Worm (Caenorhabditis elegans) whole organism, L2 larva: Measurements from ENCODE around the gene sdz-32.
"Not testable (repeated sequence)": the region's sequence is repeated elsewhere in the genome, so short reads cannot be mapped to it uniquely, and the experiment has no call there.

Source experiments
- F13H6.1 ChIP-seq: sonication (generic microtip); optimal IDR thresholded peaks from 2 replicates; lab custom pipeline; 2016; ENCODE audit warnings: missing genetic modification characterization, missing compliant biosample characterization
- R02D3.7 ChIP-seq: fragments of 150-350 bp; optimal IDR thresholded peaks from 2 replicates; lab custom pipeline; 2014; ENCODE audit warnings: missing biosample characterization, missing genetic modification characterization
- Y55F3AM.14 ChIP-seq: fragments of 200-800 bp; sonication (Bioruptor generic); optimal IDR thresholded peaks from 2 replicates; lab custom pipeline; 2018; ENCODE audit warnings: mild to moderate bottlenecking, missing genetic modification characterization, missing compliant biosample characterization
- ama-1 ChIP-seq: fragments of 150-350 bp; optimal IDR thresholded peaks from 2 replicates; lab custom pipeline; 2018; ENCODE audit warnings: inconsistent platforms
- blmp-1 ChIP-seq: sonication (generic microtip); optimal IDR thresholded peaks from 2 replicates; lab custom pipeline; 2017; ENCODE audit warnings: missing genetic modification characterization, mild to moderate bottlenecking, missing compliant biosample characterization, antibody characterized with exemption, moderate library complexity; ENCODE audit not compliant: insufficient read depth
- ceh-82 ChIP-seq: fragments of 150-350 bp; optimal IDR thresholded peaks from 2 replicates; lab custom pipeline; 2014; ENCODE audit warnings: missing biosample characterization, missing genetic modification characterization
- crh-2 ChIP-seq: sonication (generic microtip); optimal IDR thresholded peaks from 2 replicates; lab custom pipeline; 2017; ENCODE audit warnings: missing biosample characterization, missing genetic modification characterization
- egl-27 ChIP-seq: sonication (generic microtip); optimal IDR thresholded peaks from 3 replicates; lab custom pipeline; 2017; ENCODE audit warnings: missing biosample characterization, missing genetic modification reagents, missing genetic modification characterization
- elt-1 ChIP-seq: fragments of 150-350 bp; optimal IDR thresholded peaks from 2 replicates; lab custom pipeline; 2014; ENCODE audit warnings: missing biosample characterization, missing genetic modification characterization
- fos-1 ChIP-seq: fragments of 150-350 bp; optimal IDR thresholded peaks from 2 replicates; lab custom pipeline; 2014; ENCODE audit warnings: missing biosample characterization, missing genetic modification characterization
- lin-11 ChIP-seq: fragments of 150-350 bp; sonication (generic microtip); optimal IDR thresholded peaks from 2 replicates; lab custom pipeline; 2014; ENCODE audit warnings: missing biosample characterization, missing genetic modification characterization, inconsistent platforms, mixed read lengths
- lin-13 ChIP-seq: fragments of 150-350 bp; optimal IDR thresholded peaks from 2 replicates; lab custom pipeline; 2014; ENCODE audit warnings: missing biosample characterization, missing genetic modification reagents, missing genetic modification characterization
- lsy-2 ChIP-seq, 2 experiments: fragments of 150-350 bp in 1 of 2; sonication (generic microtip) in 1 of 2; optimal IDR thresholded peaks; 2 replicates each; lab custom pipeline; 2014 to 2017; ENCODE audit warnings: missing biosample characterization in 2 of 2, missing genetic modification characterization in 2 of 2
- mab-5 ChIP-seq: fragments of 150-350 bp; optimal IDR thresholded peaks from 2 replicates; lab custom pipeline; 2014; ENCODE audit warnings: missing biosample characterization, missing genetic modification characterization
- mbf-1 ChIP-seq: sonication (generic microtip); optimal IDR thresholded peaks from 2 replicates; lab custom pipeline; 2017; ENCODE audit warnings: missing biosample characterization, missing genetic modification characterization
- nhr-10 ChIP-seq: sonication (generic microtip); optimal IDR thresholded peaks from 2 replicates; lab custom pipeline; 2017; ENCODE audit warnings: missing biosample characterization, missing genetic modification characterization
- nhr-11 ChIP-seq: fragments of 150-350 bp; optimal IDR thresholded peaks from 2 replicates; lab custom pipeline; 2014; ENCODE audit warnings: missing biosample characterization, missing genetic modification characterization
- nhr-12 ChIP-seq: fragments of 150-350 bp; optimal IDR thresholded peaks from 2 replicates; lab custom pipeline; 2014; ENCODE audit warnings: missing biosample characterization, missing genetic modification characterization
- nhr-21 ChIP-seq: fragments of 150-350 bp; optimal IDR thresholded peaks from 2 replicates; lab custom pipeline; 2014; ENCODE audit warnings: missing biosample characterization, missing genetic modification characterization
- nhr-23 ChIP-seq: fragments of 150-350 bp; optimal IDR thresholded peaks from 2 replicates; lab custom pipeline; 2014; ENCODE audit warnings: missing biosample characterization, missing genetic modification reagents, missing genetic modification characterization
- nhr-237 ChIP-seq: fragments of 150-350 bp; optimal IDR thresholded peaks from 2 replicates; lab custom pipeline; 2014; ENCODE audit warnings: missing biosample characterization, missing genetic modification characterization
- nhr-6 ChIP-seq: fragments of 150-350 bp; optimal IDR thresholded peaks from 2 replicates; lab custom pipeline; 2014; ENCODE audit warnings: missing biosample characterization, missing genetic modification characterization
- peb-1 ChIP-seq: fragments of 150-350 bp; optimal IDR thresholded peaks from 2 replicates; lab custom pipeline; 2014; ENCODE audit warnings: missing biosample characterization, missing genetic modification characterization
- sem-4 ChIP-seq: fragments of 150-350 bp; optimal IDR thresholded peaks from 2 replicates; lab custom pipeline; 2014; ENCODE audit warnings: missing biosample characterization, missing genetic modification reagents, missing genetic modification characterization
- skn-1 ChIP-seq: sonication (generic microtip); optimal IDR thresholded peaks from 2 replicates; lab custom pipeline; 2017; ENCODE audit warnings: missing biosample characterization, missing genetic modification characterization
- sma-9 ChIP-seq, 2 experiments: fragments of 150-350 bp in 1 of 2; sonication (generic microtip) in 1 of 2; optimal IDR thresholded peaks; 2 replicates each; lab custom pipeline; 2014 to 2016; ENCODE audit warnings: missing genetic modification characterization in 2 of 2, mild to moderate bottlenecking in 1 of 2, missing biosample characterization in 1 of 2, missing compliant biosample characterization in 1 of 2, missing genetic modification reagents in 1 of 2, moderate library complexity in 1 of 2
- unc-39 ChIP-seq: fragments of 150-350 bp; optimal IDR thresholded peaks from 2 replicates; lab custom pipeline; 2014; ENCODE audit warnings: missing biosample characterization, missing genetic modification characterization
- unc-55 ChIP-seq: fragments of 150-350 bp; sonication (generic microtip); optimal IDR thresholded peaks from 3 replicates; lab custom pipeline; 2014; ENCODE audit warnings: missing biosample characterization, missing genetic modification reagents, missing genetic modification characterization
- zag-1 ChIP-seq: fragments of 150-350 bp; optimal IDR thresholded peaks from 2 replicates; lab custom pipeline; 2014; ENCODE audit warnings: missing biosample characterization, missing genetic modification characterization
- ztf-1 ChIP-seq: fragments of 200-800 bp; sonication (Bioruptor generic); conservative IDR thresholded peaks from 2 replicates; pipeline ENCODE4 v1.3.6; 2022; ENCODE audit warnings: missing genetic modification characterization, missing compliant biosample characterization
- ztf-11 ChIP-seq: sonication (generic microtip); optimal IDR thresholded peaks from 2 replicates; lab custom pipeline; 2017; ENCODE audit warnings: missing biosample characterization, missing genetic modification characterization

sdz-32 gene

DNA sequence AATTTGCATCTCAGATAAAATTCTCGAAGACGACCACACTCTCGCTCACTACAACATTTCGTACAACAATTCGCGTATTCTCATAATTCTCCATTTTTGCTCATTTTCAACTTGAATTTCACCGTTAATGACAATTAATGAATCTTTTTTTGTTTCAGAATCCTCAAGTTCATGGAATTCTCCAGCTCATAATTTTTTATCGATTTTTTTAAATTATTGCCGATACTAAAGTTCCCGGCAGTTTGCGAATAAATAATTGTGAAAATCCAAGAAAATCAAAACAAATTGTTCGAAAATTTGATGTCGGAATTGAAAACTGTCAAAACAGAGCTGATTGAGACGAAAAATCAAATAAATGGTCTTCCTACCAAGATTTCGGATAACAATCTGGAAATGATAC, 25.9 kb upstream of the sdz-32 start, which contains the start of gene C16C8.21:
TSS of gene C16C8.21 (plus strand) at position 301 of the 400 bp plus-strand sequence.
- TF ChIP-seq unc-39 (tag; lab: Kevin White, UChicago), result no peak
- no peak for TF ChIP-seq ceh-82 (tag; lab: Kevin White, UChicago)
- TF ChIP-seq egl-27 (tag; lab: Kevin White, UChicago), result no peak
- no peak for TF ChIP-seq sem-4 (tag; lab: Kevin White, UChicago)
- no peak for TF ChIP-seq nhr-11 (tag; lab: Kevin White, UChicago)
- no peak for TF ChIP-seq ztf-1 (GFP tag; lab: Robert Waterston, UW)
- no peak for TF ChIP-seq ama-1 (lab: Kevin White, UChicago)
- no peak for TF ChIP-seq nhr-237 (tag; lab: Kevin White, UChicago)
- no peak for TF ChIP-seq fos-1 (tag; lab: Kevin White, UChicago)
- no peak for TF ChIP-seq lsy-2 (tag; optimal IDR thresholded peaks at IDR 0.05; lab: Kevin White, UChicago)
- TF ChIP-seq crh-2, result no peak

DNA sequence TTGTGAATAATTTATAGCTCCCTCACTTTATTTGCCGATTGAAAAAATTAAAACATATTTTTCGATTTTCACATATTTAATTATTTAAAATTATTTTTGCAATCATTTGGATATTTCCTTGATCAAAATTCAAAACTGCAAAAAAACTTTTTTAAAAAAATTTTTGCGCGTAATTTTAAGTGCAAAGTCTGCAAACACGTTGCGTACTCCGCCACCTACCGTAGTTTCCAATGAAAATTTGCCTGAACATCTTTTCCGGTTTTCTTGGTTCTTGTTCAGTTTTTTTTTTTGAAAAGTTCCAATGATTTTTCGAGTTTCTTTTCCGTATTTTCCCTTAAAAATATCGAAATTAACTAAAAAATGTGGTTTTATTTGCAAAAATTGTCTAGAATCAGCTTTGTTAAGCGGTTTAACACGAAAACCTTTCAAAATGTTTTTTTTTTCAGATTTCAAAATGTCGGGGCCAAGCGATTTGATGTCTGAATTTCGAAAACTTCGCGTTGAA, 25.0 kb upstream of the sdz-32 start, which contains the start of gene C16C8.25:
TSS of gene C16C8.25 (plus strand) at position 455 of the 505 bp plus-strand sequence.
- TF ChIP-seq nhr-12 (tag; lab: Kevin White, UChicago) (no peak), Y55F3AM.14 (no peak), nhr-237 (tag; lab: Kevin White, UChicago) (no peak), zag-1 (no peak), mbf-1 (tag; lab: Kevin White, UChicago) (no peak), blmp-1 (tag; lab: Kevin White, UChicago) (no peak), mab-5 (tag; lab: Kevin White, UChicago) (no peak), elt-1 (tag; lab: Kevin White, UChicago) (no peak), ztf-11 (tag; lab: Kevin White, UChicago) (no peak), lin-13 (GFP tag; lab: Kevin White, UChicago) (no peak)

DNA sequence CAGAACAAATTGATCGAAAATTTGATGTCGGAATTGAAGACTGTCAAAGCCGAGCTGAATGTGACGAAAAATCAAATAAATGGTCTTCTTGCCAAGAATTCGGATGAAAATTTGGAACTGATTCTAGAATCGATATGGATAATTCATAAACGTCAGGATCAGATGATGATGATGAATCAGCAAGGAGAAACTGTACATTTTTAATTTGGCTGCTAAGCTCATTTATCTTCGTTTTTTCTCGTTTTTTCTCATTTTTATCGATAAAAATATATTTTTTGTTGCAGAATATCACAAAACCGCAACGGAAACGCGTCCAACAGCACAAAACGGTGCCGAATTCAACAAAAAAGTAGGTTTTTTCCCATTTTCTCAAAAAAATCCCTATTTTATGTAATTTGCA, 24.3 kb upstream of the sdz-32 start, which contains the start of gene C16C8.14:
TSS of gene C16C8.14 (plus strand) at position 301 of the 400 bp plus-strand sequence.
- TF ChIP-seq peb-1, F13H6.1, R02D3.7 (tag; lab: Kevin White, UChicago): not testable (repeated sequence)

DNA sequence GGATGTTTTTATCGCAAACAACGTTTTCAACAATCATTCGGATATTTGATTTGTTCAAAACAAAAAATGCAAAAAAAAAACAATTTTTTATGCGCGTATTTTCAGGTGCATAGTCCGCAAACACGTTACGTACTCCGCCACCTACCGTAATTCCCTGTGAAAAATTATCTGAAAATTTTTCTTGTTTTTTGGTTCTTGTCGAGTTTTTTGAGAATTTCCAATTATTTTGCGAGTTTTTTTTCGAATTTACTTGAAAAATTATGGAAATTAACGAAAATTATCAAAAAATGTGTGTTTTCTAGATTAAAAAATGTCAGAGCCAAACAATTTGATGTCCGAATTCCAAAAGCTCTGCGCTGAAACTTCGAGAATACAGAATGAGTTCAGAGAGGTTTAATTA, 21.4 kb upstream of the sdz-32 start, which contains the start of gene C16C8.12:
TSS of gene C16C8.12 (plus strand) at position 301 of the 400 bp plus-strand sequence.
- TF ChIP-seq F13H6.1 (tag; lab: Kevin White, UChicago), result no peak
- no peak for TF ChIP-seq fos-1 (tag; lab: Kevin White, UChicago)
- no peak for TF ChIP-seq unc-55 (GFP tag; lab: Kevin White, UChicago)
- no peak for TF ChIP-seq skn-1 (tag; lab: Kevin White, UChicago)
- TF ChIP-seq lin-11 (tag; lab: Kevin White, UChicago), result no peak
- TF ChIP-seq elt-1 (tag; lab: Kevin White, UChicago), result no peak
- TF ChIP-seq, all 48 proteins: peak for 0

DNA sequence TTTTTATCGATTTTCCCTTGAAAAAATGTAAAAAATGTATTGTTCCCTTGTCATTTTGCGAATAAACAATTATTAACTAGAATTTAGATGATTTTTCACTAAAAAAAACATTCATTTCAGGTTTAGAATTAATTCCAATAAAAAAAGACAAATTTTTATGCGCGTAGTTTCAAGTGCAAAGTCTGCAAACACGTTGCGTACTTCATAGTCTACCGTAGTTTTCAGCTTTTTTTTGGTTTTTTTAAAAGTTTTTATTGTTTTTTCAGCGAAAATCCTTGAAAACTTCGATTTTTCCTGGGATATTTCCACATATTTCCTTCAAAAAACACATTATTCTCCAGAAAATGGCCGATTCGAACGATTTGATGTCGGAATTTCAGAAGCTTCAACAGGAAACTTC, 20.3 kb upstream of the sdz-32 start, which contains the start of gene C16C8.11:
TSS of gene C16C8.11 (plus strand) at position 188 of the 400 bp plus-strand sequence.
- TF ChIP-seq nhr-10 (tag; lab: Kevin White, UChicago) (no peak), ama-1 (lab: Kevin White, UChicago) (no peak), egl-27 (tag; lab: Kevin White, UChicago) (no peak), ztf-1 (GFP tag; lab: Robert Waterston, UW) (no peak), F13H6.1 (tag; lab: Kevin White, UChicago) (no peak), lsy-2 (tag; optimal IDR thresholded peaks at IDR 0.05; lab: Kevin White, UChicago) (no peak), nhr-23 (tag; lab: Kevin White, UChicago) (no peak), Y55F3AM.14 (no peak), peb-1 (tag; lab: Kevin White, UChicago) (no peak), sma-9 (GFP tag; optimal IDR thresholded peaks at IDR 0.05; lab: Kevin White, UChicago) (no peak), sma-9 (tag; optimal IDR thresholded peaks at IDR 0.05; lab: Kevin White, UChicago) (no peak), ceh-82 (tag; lab: Kevin White, UChicago) (no peak), elt-1 (tag; lab: Kevin White, UChicago) (no peak), R02D3.7 (tag; lab: Kevin White, UChicago) (no peak), unc-39 (tag; lab: Kevin White, UChicago) (no peak), nhr-6 (tag; lab: Kevin White, UChicago) (no peak), nhr-21 (no peak)
- TF ChIP-seq, all 48 proteins: peak for 0
